Fruit fly (Drosophila melanogaster): ENCODE data around the gene Vps16B.

The Vps16B gene

DNA sequence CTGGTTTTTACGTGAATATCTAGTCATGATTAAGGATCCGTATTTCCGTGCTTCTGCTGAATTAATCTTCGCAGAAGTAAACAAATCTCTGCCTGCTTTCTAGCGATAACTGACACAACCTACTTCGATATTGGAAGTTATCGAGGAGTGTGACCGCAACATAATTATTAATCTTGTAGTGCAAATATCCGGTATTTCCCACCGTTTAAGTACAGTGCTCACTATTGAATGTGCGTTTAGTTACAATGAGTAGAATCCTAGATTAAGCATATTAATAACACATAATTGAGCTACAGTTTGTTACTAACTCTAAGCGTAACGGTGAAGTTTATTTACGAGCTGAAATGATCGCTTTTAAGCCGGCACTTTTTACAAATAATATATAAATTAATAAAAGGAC lies 43.5 kb upstream of the Vps16B start (continued):
- TF ChIP-seq Hey (tag; optimal IDR thresholded peaks at IDR 0.05) (no peak), CG34422 (GFP tag; IDR thresholded peaks at IDR 0.05) (peak; percentile 52; the same call in 1 of the 3 replicates), CG13424 (tag; optimal IDR thresholded peaks at IDR 0.05) (peak; percentile 50), Ssrp (tag; optimal IDR thresholded peaks at IDR 0.05) (peak; percentile 35), tio (GFP tag; optimal IDR thresholded peaks at IDR 0.05) (no peak), Myb (GFP tag; optimal IDR thresholded peaks at IDR 0.05) (peak; percentile 42), CG7745 (tag; optimal IDR thresholded peaks at IDR 0.05) (no peak), seq (GFP tag; IDR thresholded peaks at IDR 0.05) (0 out of 2 replicates have a peak, but pooled peaks have one; percentile 22), B-H1 (GFP tag; IDR thresholded peaks at IDR 0.05) (peak; percentile 48; the same call in 1 of the 3 replicates), CG18262 (tag; optimal IDR thresholded peaks at IDR 0.05) (peak; percentile 32), Med (GFP tag) (peak; percentile 94), row (GFP tag; IDR thresholded peaks at IDR 0.05) (peak; percentile 83), CG17186 (GFP tag; optimal IDR thresholded peaks at IDR 0.05) (peak; percentile 62), zfh2 (GFP tag; optimal IDR thresholded peaks at IDR 0.05) (peak; percentile 37), HHEX (GFP tag; optimal IDR thresholded peaks at IDR 0.05) (peak; percentile 33), wdn (GFP tag; IDR thresholded peaks at IDR 0.05) (no peak), Bgb (GFP tag; IDR thresholded peaks at IDR 0.05; ENCODE audit: partially characterized antibody) (peak; percentile 58), Lim3 (GFP tag; IDR thresholded peaks at IDR 0.05) (no peak), gt (GFP tag; IDR thresholded peaks at IDR 0.05) (no peak), CG32772 (GFP tag; IDR thresholded peaks at IDR 0.05) (no peak), Fer1 (GFP tag; optimal IDR thresholded peaks at IDR 0.05) (peak; percentile 68), Dref (GFP tag; IDR thresholded peaks at IDR 0.05) (peak; percentile 76), NfI (GFP tag; optimal IDR thresholded peaks at IDR 0.05) (peak; percentile 61), Side (GFP tag; optimal IDR thresholded peaks at IDR 0.05) (no peak), Oaz (GFP tag; IDR thresholded peaks at IDR 0.05) (no peak), Ptx1 (GFP tag; IDR thresholded peaks at IDR 0.05) (peak; percentile 49), CG6654 (GFP tag; optimal IDR thresholded peaks at IDR 0.05) (no peak), CG6791 (GFP tag; IDR thresholded peaks at IDR 0.05; ENCODE audit: partially characterized antibody) (peak; percentile 50; the same call in 1 of the 3 replicates), pho (GFP tag; optimal IDR thresholded peaks at IDR 0.05) (peak; percentile 42), Usf (GFP tag; optimal IDR thresholded peaks at IDR 0.05) (no peak), stwl (tag; optimal IDR thresholded peaks at IDR 0.05) (peak; percentile 91), Doc3 (GFP tag; IDR thresholded peaks at IDR 0.05; ENCODE audit: partially characterized antibody) (peak; percentile 31; the same call in 1 of the 3 replicates), Taf1 (GFP tag; IDR thresholded peaks at IDR 0.05) (no peak), twi (tag; optimal IDR thresholded peaks at IDR 0.05) (peak; percentile 7), CG2129 (GFP tag; IDR thresholded peaks at IDR 0.05; ENCODE audit: partially characterized antibody) (no peak), NC2β (GFP tag; optimal IDR thresholded peaks at IDR 0.05) (peak; percentile 7), BtbVII (GFP tag; optimal IDR thresholded peaks at IDR 0.05) (peak; percentile 45), CG13775 (GFP tag; optimal IDR thresholded peaks at IDR 0.05) (peak; percentile 9), onecut (GFP tag; IDR thresholded peaks at IDR 0.05) (0 out of 2 replicates have a peak, but pooled peaks have one; percentile 10), CG9817 (tag; optimal IDR thresholded peaks at IDR 0.05) (peak; percentile 45), Ets97D (GFP tag; optimal IDR thresholded peaks at IDR 0.05) (peak; percentile 90), mld (GFP tag; IDR thresholded peaks at IDR 0.05; ENCODE audit: partially characterized antibody) (no peak), CG7372 (GFP tag; IDR thresholded peaks at IDR 0.05) (peak; percentile 54; the same call in 1 of the 2 replicates), GATAe (GFP tag; conservative IDR thresholded peaks at IDR 0.05) (0 out of 2 replicates have a peak, but pooled peaks have one; percentile 17), nerfin-2 (GFP tag; IDR thresholded peaks at IDR 0.05; ENCODE audit: partially characterized antibody) (peak; percentile 58; the same call in 1 of the 2 replicates), Mrtf (GFP tag; IDR thresholded peaks at IDR 0.05) (peak; percentile 50; the same call in 1 of the 3 replicates), CG18011 (GFP tag; optimal IDR thresholded peaks at IDR 0.05) (peak; percentile 38), vfl (GFP tag; optimal IDR thresholded peaks at IDR 0.05) (peak; percentile 18), Ets65A (GFP tag) (no peak), CG10979 (tag; optimal IDR thresholded peaks at IDR 0.05) (peak; percentile 28)

Data from whole organism, embryonic.